Worm (Caenorhabditis elegans): ENCODE measurements around the gene fbxb-33.

DNA sequence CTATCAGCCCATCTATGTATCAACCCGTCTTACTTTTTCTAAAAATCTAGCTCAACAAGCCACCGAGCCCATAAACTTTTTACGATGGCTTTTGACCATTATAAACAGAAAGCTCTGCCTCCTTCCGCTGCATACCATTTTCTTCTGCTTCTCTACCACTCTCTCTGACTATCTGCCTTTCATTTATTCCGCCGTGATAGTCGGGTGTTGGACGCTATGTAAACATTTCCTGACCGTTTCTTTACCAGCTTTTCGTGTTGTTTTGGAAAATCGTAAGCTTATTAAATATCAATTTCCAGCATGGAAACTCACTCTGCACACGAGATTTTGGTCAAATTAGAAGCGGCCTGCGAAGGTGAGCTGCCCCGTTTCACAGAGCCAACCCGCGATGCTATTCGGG, 29.7 kb upstream of the fbxb-33 start, which contains the start of gene F40E12.1:
- TF ChIP-seq pqm-1 (tag; optimal IDR thresholded peaks at IDR 0.05) (no peak), eyg-1 (tag; optimal IDR thresholded peaks at IDR 0.05) (no peak), F13H6.1 (tag; optimal IDR thresholded peaks at IDR 0.05) (no peak), ama-1 (optimal IDR thresholded peaks at IDR 0.05) (no peak)
